Worm (Caenorhabditis elegans) whole organism, L2 larva: ENCODE data around the gene T25E12.14.

Source experiments
- elt-1 ChIP-seq: fragments of 150-350 bp; optimal IDR thresholded peaks from 2 replicates; lab custom pipeline; 2014; ENCODE audit warnings: missing biosample characterization, missing genetic modification characterization
- peb-1 ChIP-seq: fragments of 150-350 bp; optimal IDR thresholded peaks from 2 replicates; lab custom pipeline; 2014; ENCODE audit warnings: missing biosample characterization, missing genetic modification characterization
- skn-1 ChIP-seq: sonication (generic microtip); optimal IDR thresholded peaks from 2 replicates; lab custom pipeline; 2017; ENCODE audit warnings: missing biosample characterization, missing genetic modification characterization

DNA sequence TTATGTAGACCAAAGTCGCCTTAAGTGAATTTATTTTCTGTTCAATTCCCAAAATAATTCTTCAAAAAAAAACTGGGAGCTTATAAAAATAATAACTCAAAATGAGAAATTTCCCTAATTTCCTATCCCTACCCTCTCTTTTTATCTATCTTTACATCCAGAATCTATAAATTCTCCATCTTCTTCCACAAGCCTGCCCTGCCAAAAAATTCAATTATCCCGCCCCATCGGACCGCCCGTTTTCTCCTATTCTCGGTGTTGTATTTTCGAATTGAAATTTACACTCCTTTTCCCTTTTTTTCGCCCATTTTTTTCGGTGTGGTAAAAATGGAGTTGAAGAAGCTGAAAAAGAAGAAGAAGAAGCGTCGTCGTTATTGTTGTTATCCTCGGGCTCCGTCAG is 22.5 kb downstream of the T25E12.14 start:
- TF ChIP-seq skn-1 (tag; lab: Kevin White, UChicago) (no peak), peb-1 (tag; lab: Kevin White, UChicago) (no peak), elt-1 (tag; lab: Kevin White, UChicago) (no peak)
